Worm (Caenorhabditis elegans): ENCODE measurements around the gene kcc-1.

ce11 chrIV:7158161-7158560, 47.9 kb upstream of the kcc-1 start:
- no peak for TF ChIP-seq daf-16 (GFP tag; optimal IDR thresholded peaks at IDR 0.05)
- no peak for TF ChIP-seq daf-16 (tag; optimal IDR thresholded peaks at IDR 0.05)
- TF ChIP-seq nhr-28 (tag; optimal IDR thresholded peaks at IDR 0.05) = no peak
- TF ChIP-seq madf-5 (GFP tag; IDR thresholded peaks at IDR 0.05) = no peak
- TF ChIP-seq dve-1 (tag; optimal IDR thresholded peaks at IDR 0.05; ENCODE audit: insufficient read depth) = no peak
- no peak for TF ChIP-seq daf-12 (tag; optimal IDR thresholded peaks at IDR 0.05)
- TF ChIP-seq ztf-11 (tag; optimal IDR thresholded peaks at IDR 0.05) = no peak
- no peak for TF ChIP-seq R02D3.7 (tag; optimal IDR thresholded peaks at IDR 0.05)
- TF ChIP-seq lir-3 (tag; optimal IDR thresholded peaks at IDR 0.05) = no peak

Measured in whole organism, L4 larva.